Fruit fly (Drosophila melanogaster) whole organism, embryonic: ENCODE measurements around the gene CG6236.

Experiments used
- CG10147 ChIP-seq: fragments of 200-800 bp; sonication (Bioruptor generic); optimal IDR thresholded peaks from 2 replicates; lab custom pipeline; 2019; ENCODE audit warnings: missing biosample characterization, mild to moderate bottlenecking, missing genetic modification characterization, moderate library complexity
- CG12219 ChIP-seq: fragments of 200-800 bp; sonication (Bioruptor generic); optimal IDR thresholded peaks from 3 replicates; lab custom pipeline; 2018; ENCODE audit warnings: missing biosample characterization, mild to moderate bottlenecking, missing genetic modification characterization
- CG13123 ChIP-seq: fragments of 200-800 bp; sonication (Bioruptor generic); optimal IDR thresholded peaks from 2 replicates; lab custom pipeline; 2016; ENCODE audit warnings: missing biosample characterization, missing genetic modification characterization
- CG14050 ChIP-seq: fragments of 200-800 bp; sonication (Bioruptor generic); IDR thresholded peaks from 3 replicates; pipeline ENCODE4 v1.3.6; 2022; ENCODE audit warnings: missing biosample characterization, missing genetic modification characterization
- CG15601 ChIP-seq: fragments of 200-800 bp; sonication (Bioruptor generic); optimal IDR thresholded peaks from 3 replicates; lab custom pipeline; 2019; ENCODE audit warnings: missing biosample characterization, mild to moderate bottlenecking, missing genetic modification characterization, moderate library complexity
- CG16815 ChIP-seq: fragments of 200-800 bp; sonication (Bioruptor generic); optimal IDR thresholded peaks from 3 replicates; lab custom pipeline; 2017; ENCODE audit warnings: missing biosample characterization, mild to moderate bottlenecking, missing genetic modification characterization
- CG17359 ChIP-seq: fragments of 200-800 bp; sonication (Bioruptor generic); optimal IDR thresholded peaks from 3 replicates; lab custom pipeline; 2018; ENCODE audit warnings: missing biosample characterization, mild to moderate bottlenecking, missing genetic modification characterization, moderate library complexity
- CG2199 ChIP-seq: fragments of 200-800 bp; sonication (Bioruptor generic); IDR thresholded peaks from 3 replicates; pipeline ENCODE4 v1.3.6; 2022; ENCODE audit warnings: missing biosample characterization, missing genetic modification characterization
- CG30403 ChIP-seq: fragments of 200-800 bp; sonication (Bioruptor generic); optimal IDR thresholded peaks from 3 replicates; lab custom pipeline; 2016; ENCODE audit warnings: missing biosample characterization, missing genetic modification characterization
- CG31388 ChIP-seq: fragments of 200-800 bp; sonication (Bioruptor generic); optimal IDR thresholded peaks from 2 replicates; lab custom pipeline; 2016; ENCODE audit warnings: missing biosample characterization, missing genetic modification characterization
- CG3407 ChIP-seq: fragments of 200-800 bp; sonication (Bioruptor generic); optimal IDR thresholded peaks from 2 replicates; lab custom pipeline; 2018; ENCODE audit warnings: missing biosample characterization, mild to moderate bottlenecking, missing genetic modification characterization
- CG4360 ChIP-seq: fragments of 200-800 bp; sonication (Bioruptor generic); IDR thresholded peaks from 2 replicates; pipeline ENCODE4 v1.3.6; 2022; ENCODE audit warnings: missing biosample characterization, missing genetic modification characterization
- CG7271 ChIP-seq: fragments of 200-800 bp; sonication (Bioruptor generic); optimal IDR thresholded peaks from 2 replicates; lab custom pipeline; 2018; ENCODE audit warnings: missing biosample characterization, mild to moderate bottlenecking, missing genetic modification characterization, moderate library complexity
- CG7786 ChIP-seq: fragments of 200-800 bp; sonication (Bioruptor generic); optimal IDR thresholded peaks from 2 replicates; lab custom pipeline; 2016; ENCODE audit warnings: missing biosample characterization, missing genetic modification characterization
- CHES-1-like ChIP-seq: fragments of 200-800 bp; sonication (Bioruptor generic); optimal IDR thresholded peaks from 2 replicates; lab custom pipeline; 2016; ENCODE audit warnings: missing biosample characterization, missing genetic modification characterization
- Dip3 ChIP-seq: fragments of 200-800 bp; sonication (Bioruptor generic); optimal IDR thresholded peaks from 3 replicates; lab custom pipeline; 2016; ENCODE audit warnings: missing biosample characterization, missing genetic modification characterization
- Dref ChIP-seq: fragments of 200-800 bp; sonication (Bioruptor generic); IDR thresholded peaks from 2 replicates; pipeline ENCODE4 v1.3.6; 2022; ENCODE audit warnings: missing biosample characterization, missing genetic modification characterization
- Fer3 ChIP-seq: fragments of 200-800 bp; sonication (Bioruptor generic); optimal IDR thresholded peaks from 2 replicates; lab custom pipeline; 2018; ENCODE audit warnings: missing biosample characterization, mild to moderate bottlenecking, missing genetic modification characterization, moderate library complexity
- HLH54F ChIP-seq: fragments of 200-800 bp; sonication (Bioruptor generic); optimal IDR thresholded peaks from 3 replicates; lab custom pipeline; 2016; ENCODE audit warnings: missing biosample characterization, missing genetic modification characterization
- Hmr ChIP-seq: fragments of 200-800 bp; sonication (Bioruptor generic); optimal IDR thresholded peaks from 3 replicates; lab custom pipeline; 2017; ENCODE audit warnings: mild to moderate bottlenecking, missing biosample characterization, missing genetic modification reagents, missing genetic modification characterization
- Mad ChIP-seq: fragments of 200-800 bp; sonication (Bioruptor generic); optimal IDR thresholded peaks from 2 replicates; lab custom pipeline; 2016; ENCODE audit warnings: missing biosample characterization, missing genetic modification characterization
- Opbp ChIP-seq: fragments of 200-800 bp; sonication (Bioruptor generic); IDR thresholded peaks from 3 replicates; pipeline ENCODE4 v1.3.6; 2022; ENCODE audit warnings: missing biosample characterization, missing genetic modification characterization; ENCODE audit not compliant: partially characterized antibody
- Optix ChIP-seq: fragments of 200-800 bp; sonication (Bioruptor generic); IDR thresholded peaks from 3 replicates; pipeline ENCODE4 v1.3.6; 2022; ENCODE audit warnings: missing biosample characterization, missing genetic modification characterization
- Xrp1 ChIP-seq: fragments of 200-800 bp; sonication (Bioruptor generic); IDR thresholded peaks from 2 replicates; pipeline ENCODE4 v1.3.6; 2022; ENCODE audit warnings: missing biosample characterization, missing genetic modification characterization
- ash1 ChIP-seq: fragments of 200-800 bp; sonication (Bioruptor generic); optimal IDR thresholded peaks from 2 replicates; lab custom pipeline; 2018; ENCODE audit warnings: missing biosample characterization, mild to moderate bottlenecking, missing genetic modification characterization
- bab2 ChIP-seq: fragments of 200-800 bp; sonication (Bioruptor generic); optimal IDR thresholded peaks from 2 replicates; lab custom pipeline; 2016; ENCODE audit warnings: missing biosample characterization, missing genetic modification characterization
- bcd ChIP-seq: fragments of 200-800 bp; sonication (Bioruptor generic); optimal IDR thresholded peaks from 2 replicates; lab custom pipeline; 2017; ENCODE audit warnings: missing biosample characterization, mild to moderate bottlenecking, missing genetic modification characterization
- bigmax ChIP-seq: fragments of 200-800 bp; sonication (Bioruptor generic); optimal IDR thresholded peaks from 2 replicates; lab custom pipeline; 2018; ENCODE audit warnings: missing biosample characterization, mild to moderate bottlenecking, missing genetic modification characterization
- chif ChIP-seq, 2 experiments: fragments of 200-800 bp; sonication (Bioruptor generic); optimal IDR thresholded peaks; 3 replicates each; lab custom pipeline; 2016; ENCODE audit warnings: missing biosample characterization in 2 of 2, missing genetic modification characterization in 2 of 2
- disco-r ChIP-seq: fragments of 200-800 bp; sonication (Bioruptor generic); optimal IDR thresholded peaks from 2 replicates; lab custom pipeline; 2016; ENCODE audit warnings: missing biosample characterization, missing genetic modification characterization
- dysf ChIP-seq: fragments of 200-800 bp; sonication (Bioruptor generic); IDR thresholded peaks from 3 replicates; pipeline ENCODE4 v1.3.6; 2022; ENCODE audit warnings: missing biosample characterization, missing genetic modification characterization
- ems ChIP-seq: fragments of 200-800 bp; sonication (Bioruptor generic); optimal IDR thresholded peaks from 3 replicates; lab custom pipeline; 2016; ENCODE audit warnings: missing biosample characterization, missing genetic modification characterization
- esg ChIP-seq: fragments of 200-800 bp; sonication (Bioruptor generic); conservative IDR thresholded peaks from 2 replicates; pipeline ENCODE4 v1.3.6; 2022; ENCODE audit warnings: missing biosample characterization, missing genetic modification characterization
- eyg ChIP-seq: fragments of 200-800 bp; sonication (Bioruptor generic); optimal IDR thresholded peaks from 3 replicates; lab custom pipeline; 2016; ENCODE audit warnings: missing biosample characterization, missing genetic modification characterization
- fd96Cb ChIP-seq: fragments of 200-800 bp; sonication (Bioruptor generic); optimal IDR thresholded peaks from 2 replicates; lab custom pipeline; 2018; ENCODE audit warnings: missing biosample characterization, mild to moderate bottlenecking, missing genetic modification characterization, moderate library complexity
- h ChIP-seq: fragments of >200 bp; optimal IDR thresholded peaks from 2 replicates; lab custom pipeline; 2017
- hbn ChIP-seq: fragments of 200-800 bp; sonication (Bioruptor generic); IDR thresholded peaks from 2 replicates; pipeline ENCODE4 v1.3.6; 2022; ENCODE audit warnings: missing biosample characterization, missing genetic modification characterization; ENCODE audit not compliant: partially characterized antibody
- hkb ChIP-seq, 2 experiments: fragments of 200-800 bp in 1 of 2; fragments of >200 bp in 1 of 2; sonication (Bioruptor generic) in 1 of 2; IDR thresholded peaks in 1 of 2; optimal IDR thresholded peaks in 1 of 2; 2 replicates each; pipeline versions ENCODE4 v1.3.6 to Lab custom; 2017 to 2022; ENCODE audit warnings: missing biosample characterization in 1 of 2, missing genetic modification characterization in 1 of 2
- ind ChIP-seq: fragments of 200-800 bp; sonication (Bioruptor generic); optimal IDR thresholded peaks from 3 replicates; lab custom pipeline; 2016; ENCODE audit warnings: missing biosample characterization, missing genetic modification characterization
- ken ChIP-seq: fragments of 200-800 bp; sonication (Bioruptor generic); IDR thresholded peaks from 3 replicates; pipeline ENCODE4 v1.3.6; 2022; ENCODE audit warnings: missing biosample characterization, missing genetic modification characterization
- nmo ChIP-seq: fragments of 200-800 bp; sonication (Bioruptor generic); optimal IDR thresholded peaks from 2 replicates; lab custom pipeline; 2018; ENCODE audit warnings: missing biosample characterization, mild to moderate bottlenecking, missing genetic modification characterization, moderate library complexity
- p53 ChIP-seq: fragments of 200-800 bp; sonication (Bioruptor generic); optimal IDR thresholded peaks from 2 replicates; lab custom pipeline; 2016; ENCODE audit warnings: missing biosample characterization, missing genetic modification characterization
- peb ChIP-seq: fragments of 200-800 bp; sonication (Bioruptor generic); IDR thresholded peaks from 2 replicates; pipeline ENCODE4 v1.3.6; 2022; ENCODE audit warnings: missing biosample characterization, missing genetic modification characterization
- phol ChIP-seq: fragments of 200-800 bp; sonication (Bioruptor generic); optimal IDR thresholded peaks from 3 replicates; lab custom pipeline; 2018; ENCODE audit warnings: missing biosample characterization, mild to moderate bottlenecking, missing genetic modification characterization, moderate library complexity
- slbo ChIP-seq: fragments of 200-800 bp; sonication (Bioruptor generic); IDR thresholded peaks from 2 replicates; pipeline ENCODE4 v1.3.6; 2022; ENCODE audit warnings: missing biosample characterization, missing genetic modification characterization
- tx ChIP-seq: fragments of 200-800 bp; sonication (Bioruptor generic); optimal IDR thresholded peaks from 2 replicates; lab custom pipeline; 2016; ENCODE audit warnings: missing biosample characterization, missing genetic modification characterization
- vvl ChIP-seq: fragments of 200-800 bp; sonication (Bioruptor generic); IDR thresholded peaks from 2 replicates; pipeline ENCODE4 v1.3.6; 2022; ENCODE audit warnings: missing biosample characterization, missing genetic modification characterization
- wor ChIP-seq: fragments of 200-800 bp; sonication (Bioruptor generic); IDR thresholded peaks from 2 replicates; pipeline ENCODE4 v1.3.6; 2022; ENCODE audit warnings: missing biosample characterization, missing genetic modification characterization
- zfh2 ChIP-seq: fragments of 200-800 bp; sonication (Bioruptor generic); optimal IDR thresholded peaks from 2 replicates; lab custom pipeline; 2016; ENCODE audit warnings: missing biosample characterization, missing genetic modification characterization

CG6236 gene

DNA sequence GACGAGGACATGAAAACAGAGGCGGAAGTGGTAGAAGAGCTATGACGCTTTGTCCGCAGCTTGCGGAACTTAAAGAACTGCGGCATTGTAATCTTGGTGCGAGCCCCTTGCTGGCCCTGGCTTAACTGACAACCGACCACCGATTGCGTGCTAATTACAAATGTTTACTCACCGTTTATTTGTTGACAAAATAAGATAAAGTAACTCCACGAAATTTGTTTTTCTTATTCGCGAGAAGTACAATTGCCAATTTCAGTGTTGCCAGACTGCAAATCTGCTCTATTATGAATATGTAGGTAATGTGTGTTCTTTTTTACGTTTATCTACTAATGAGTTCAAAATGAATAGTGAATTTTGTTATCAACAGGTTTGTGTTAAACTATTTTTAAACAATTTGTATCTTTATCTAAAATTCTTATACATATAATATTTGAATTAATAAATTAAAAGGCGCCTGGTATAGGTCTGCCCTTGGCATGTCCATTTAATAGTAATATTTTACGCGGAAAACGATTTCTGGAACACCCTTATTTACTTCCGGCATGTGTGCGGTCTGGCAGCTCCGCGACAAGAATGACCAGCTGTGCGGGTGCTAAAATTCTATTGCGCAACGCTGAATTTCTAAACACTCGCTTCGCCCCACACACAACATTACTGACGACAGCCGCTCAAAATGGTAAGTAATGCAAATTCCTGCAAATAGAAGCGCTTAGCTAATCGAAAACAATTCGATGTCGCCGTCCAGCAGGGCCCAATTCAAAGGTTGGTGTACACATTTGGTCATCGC is 28.8 kb upstream of the CG6236 start, which contains the start of the genes Atg4b and Hibch (continued):
- TF ChIP-seq ken (GFP tag; lab: Robert Waterston, UW) (peak; percentile 78; the same call in 2 of the 3 replicates), h (lab: Kevin White, UChicago) (no peak), HLH54F (GFP tag; lab: Kevin White, UChicago) (peak; percentile 40), eyg (GFP tag; lab: Kevin White, UChicago) (no peak), peb (GFP tag; lab: Robert Waterston, UW) (peak; percentile 29; the same call in 1 of the 2 replicates), CG13123 (GFP tag; lab: Kevin White, UChicago) (peak; percentile 63), bab2 (no peak), p53 (GFP tag; lab: Kevin White, UChicago) (no peak), CHES-1-like (GFP tag; lab: Kevin White, UChicago) (peak; percentile 5), nmo (peak; percentile 79), Hmr (GFP tag; lab: Kevin White, UChicago) (no peak), wor (GFP tag; lab: Robert Waterston, UW) (peak; percentile 18; the same call in 1 of the 2 replicates), CG30403 (GFP tag; lab: Kevin White, UChicago) (peak; percentile 91), tx (GFP tag; lab: Kevin White, UChicago) (peak; percentile 23), Xrp1 (peak; percentile 86), zfh2 (GFP tag; lab: Kevin White, UChicago) (peak; percentile 69), Dref (peak; percentile 36; the same call in 1 of the 2 replicates), esg (GFP tag; lab: Robert Waterston, UW) (peak; percentile 76), CG7786 (GFP tag; lab: Kevin White, UChicago) (no peak), Opbp (GFP tag; lab: Robert Waterston, UW) (no peak), CG7271 (no peak), CG3407 (GFP tag; lab: Kevin White, UChicago) (peak; percentile 58), bigmax (GFP tag; lab: Kevin White, UChicago) (no peak), ash1 (GFP tag; lab: Kevin White, UChicago) (no peak), Fer3 (tag; lab: Kevin White, UChicago) (peak; percentile 87), CG15601 (peak; percentile 79), bcd (GFP tag; lab: Kevin White, UChicago) (peak; percentile 86), CG10147 (GFP tag; lab: Kevin White, UChicago) (peak; percentile 85), hkb (optimal IDR thresholded peaks at IDR 0.05; lab: Kevin White, UChicago) (no peak), hkb (GFP tag; IDR thresholded peaks at IDR 0.05; lab: Robert Waterston, UW) (peak; percentile 57; the same call in 1 of the 2 replicates), disco-r (GFP tag; lab: Kevin White, UChicago) (no peak), fd96Cb (tag; lab: Kevin White, UChicago) (peak; percentile 82), slbo (peak; percentile 91), CG4360 (GFP tag; lab: Robert Waterston, UW) (no peak), chif (GFP tag; optimal IDR thresholded peaks at IDR 0.05; lab: Kevin White, UChicago) (no peak), CG17359 (tag; lab: Kevin White, UChicago) (peak; percentile 83), CG14050 (peak; percentile 63; the same call in 2 of the 3 replicates), CG12219 (peak; percentile 43), Dip3 (GFP tag; lab: Kevin White, UChicago) (peak; percentile 48), CG2199 (GFP tag; lab: Robert Waterston, UW) (no peak), Optix (GFP tag; lab: Robert Waterston, UW) (no peak), CG16815 (GFP tag; lab: Kevin White, UChicago) (peak; percentile 78), ind (GFP tag; lab: Kevin White, UChicago) (peak; percentile 87), dysf (peak; percentile 85), CG31388 (GFP tag; lab: Kevin White, UChicago) (peak; percentile 54), phol (tag; lab: Kevin White, UChicago) (peak; percentile 85), ems (GFP tag; lab: Kevin White, UChicago) (peak; percentile 31), vvl (GFP tag; lab: Robert Waterston, UW) (peak; percentile 81; the same call in 1 of the 2 replicates), hbn (no peak), Mad (GFP tag; lab: Kevin White, UChicago) (peak; percentile 48)
